Worm (Caenorhabditis elegans): ENCODE measurements around the gene mab-9.
"Not testable (repeated sequence)": the region's sequence is repeated elsewhere in the genome, so short reads cannot be mapped to it uniquely, and the experiment has no call there.

mab-9 gene

ce11 chrII:508603-509002, 7.2 kb upstream of the mab-9 start:
- TF ChIP-seq dmd-4 (tag; optimal IDR thresholded peaks at IDR 0.05), result no peak
- TF ChIP-seq fos-1 (tag; optimal IDR thresholded peaks at IDR 0.05), result no peak
- no peak for TF ChIP-seq elt-3 (tag; optimal IDR thresholded peaks at IDR 0.05)
- no peak for TF ChIP-seq R02D3.7 (tag; optimal IDR thresholded peaks at IDR 0.05)
- no peak for TF ChIP-seq ceh-82 (tag; optimal IDR thresholded peaks at IDR 0.05)
- TF ChIP-seq sma-9 (GFP tag; optimal IDR thresholded peaks at IDR 0.05), result no peak
- no peak for TF ChIP-seq sma-9 (tag; optimal IDR thresholded peaks at IDR 0.05)
- TF ChIP-seq nhr-10 (tag; optimal IDR thresholded peaks at IDR 0.05), result no peak
- TF ChIP-seq ztf-1 (GFP tag; conservative IDR thresholded peaks at IDR 0.05), result no peak
- TF ChIP-seq unc-39 (tag; optimal IDR thresholded peaks at IDR 0.05), result no peak

DNA sequence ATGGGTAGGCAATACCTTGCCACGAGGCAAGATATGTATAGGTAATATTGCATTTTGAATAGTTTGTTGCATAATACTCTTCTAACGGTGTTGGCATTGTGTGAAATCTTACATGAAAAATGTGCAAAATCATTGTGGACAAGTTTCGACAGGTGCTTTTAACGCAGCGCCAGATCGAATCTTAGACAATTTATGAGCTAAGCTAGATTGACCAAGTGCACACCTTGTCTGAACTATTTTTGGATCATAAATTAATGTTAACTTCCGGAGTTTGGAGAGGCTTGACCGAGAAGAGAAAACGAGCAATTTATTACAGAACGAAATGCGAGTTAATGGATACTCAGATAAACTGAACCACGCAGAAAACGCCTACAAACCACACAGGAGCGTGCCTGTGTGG, 6.6 kb upstream of the mab-9 start, which contains the start of gene srh-105:
Gene srh-105, minus strand, starts transcription at position 101 of the 400 bp plus-strand sequence.
- TF ChIP-seq sma-3 (GFP tag; optimal IDR thresholded peaks at IDR 0.05), result no peak
- TF ChIP-seq elt-3 (tag; optimal IDR thresholded peaks at IDR 0.05), result no peak
- no peak for TF ChIP-seq nhr-6 (tag; optimal IDR thresholded peaks at IDR 0.05)
- no peak for TF ChIP-seq egl-27 (tag; optimal IDR thresholded peaks at IDR 0.05)
- no peak for TF ChIP-seq R02D3.7 (tag; optimal IDR thresholded peaks at IDR 0.05)
- TF ChIP-seq fos-1 (tag; optimal IDR thresholded peaks at IDR 0.05), result no peak
- no peak for TF ChIP-seq dmd-4 (tag; optimal IDR thresholded peaks at IDR 0.05)

ce11 chrII:511968-512367, 3.9 kb upstream of the mab-9 start:
- TF ChIP-seq nhr-6 (tag; optimal IDR thresholded peaks at IDR 0.05), result no peak
- TF ChIP-seq zag-1 (tag; optimal IDR thresholded peaks at IDR 0.05), result no peak
- no peak for TF ChIP-seq nhr-77 (tag; optimal IDR thresholded peaks at IDR 0.05)
- no peak for TF ChIP-seq ZK546.5 (tag; optimal IDR thresholded peaks at IDR 0.05)
- no peak for TF ChIP-seq nhr-25 (tag; optimal IDR thresholded peaks at IDR 0.05)
- no peak for TF ChIP-seq elt-1 (tag; optimal IDR thresholded peaks at IDR 0.05)
- TF ChIP-seq unc-55 (GFP tag; optimal IDR thresholded peaks at IDR 0.05), result peak; percentile 43
- TF ChIP-seq mab-5 (tag; optimal IDR thresholded peaks at IDR 0.05), result peak; percentile 48

ce11 chrII:512630-513029, 3.2 kb upstream of the mab-9 start:
- TF ChIP-seq ztf-1 (GFP tag; conservative IDR thresholded peaks at IDR 0.05), result no peak
- peak; percentile 80 for TF ChIP-seq mab-5 (tag; optimal IDR thresholded peaks at IDR 0.05)
- peak; percentile 54 for TF ChIP-seq unc-55 (GFP tag; optimal IDR thresholded peaks at IDR 0.05)

- TF ChIP-seq fos-1 (tag; optimal IDR thresholded peaks at IDR 0.05) (peak; percentile 66), unc-62 (GFP tag; optimal IDR thresholded peaks at IDR 0.05) (no peak), unc-39 (tag; optimal IDR thresholded peaks at IDR 0.05) (no peak)
Measured at ce11 chrII:521720-522119, 5.9 kb downstream of the mab-9 start.

- TF ChIP-seq fos-1 (tag; optimal IDR thresholded peaks at IDR 0.05) (no peak), nhr-25 (tag; optimal IDR thresholded peaks at IDR 0.05) (no peak), nhr-12 (tag; optimal IDR thresholded peaks at IDR 0.05) (no peak), lin-39 (tag; optimal IDR thresholded peaks at IDR 0.05) (no peak)
Measured at ce11 chrII:522302-522701, 6.5 kb downstream of the mab-9 start, which contains the start of gene slc-36.2. Gene slc-36.2, plus strand, starts transcription at chrII:522602.

ce11 chrII:526375-526774, 10.6 kb downstream of the mab-9 start, which contains the start of gene lgc-34:
Gene lgc-34, plus strand, starts transcription at chrII:526574.
- TF ChIP-seq F13H6.1 (tag; optimal IDR thresholded peaks at IDR 0.05) (peak; percentile 22), fos-1 (tag; optimal IDR thresholded peaks at IDR 0.05) (no peak)

ce11 chrII:535226-535625, 19.4 kb downstream of the mab-9 start, which contains the start of gene T27A1.3:
Gene T27A1.3, plus strand, starts transcription at chrII:535526.
- TF ChIP-seq aly-2 (tag; optimal IDR thresholded peaks at IDR 0.05); unc-62 (GFP tag; optimal IDR thresholded peaks at IDR 0.05); ztf-4 (tag; optimal IDR thresholded peaks at IDR 0.05): not testable (repeated sequence)

DNA sequence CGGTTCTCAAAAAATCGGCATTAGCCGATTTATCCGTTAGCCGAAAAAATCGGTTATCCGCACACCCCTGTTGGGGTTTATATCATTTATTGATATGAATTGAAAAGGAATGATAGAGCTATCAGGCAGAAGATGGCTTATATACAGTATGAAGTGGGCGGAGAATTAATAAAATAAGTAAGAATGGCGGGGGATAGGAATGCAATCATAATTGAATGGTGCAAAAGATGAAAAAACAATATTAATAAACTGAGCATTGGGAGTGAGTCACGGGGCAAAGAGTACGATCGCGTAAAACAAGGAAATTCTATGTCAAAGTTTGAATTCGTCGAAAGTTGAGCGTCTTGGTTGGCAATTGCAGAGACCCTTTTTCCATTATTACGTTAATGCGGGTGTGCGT, 21.0 kb downstream of the mab-9 start, which contains the start of gene T27A1.2:
Gene T27A1.2, minus strand, starts transcription at position 101 of the 400 bp plus-strand sequence.
- no peak for TF ChIP-seq ZK546.5 (tag; optimal IDR thresholded peaks at IDR 0.05)
- TF ChIP-seq lsy-2 (tag; optimal IDR thresholded peaks at IDR 0.05), result no peak
- TF ChIP-seq ceh-82 (tag; optimal IDR thresholded peaks at IDR 0.05), result no peak
- TF ChIP-seq egl-27 (tag; optimal IDR thresholded peaks at IDR 0.05), result no peak
- TF ChIP-seq C34F6.9 (tag; optimal IDR thresholded peaks at IDR 0.05), result no peak
- TF ChIP-seq skn-1 (tag; optimal IDR thresholded peaks at IDR 0.05), result no peak
- no peak for TF ChIP-seq unc-55 (GFP tag; optimal IDR thresholded peaks at IDR 0.05)
- TF ChIP-seq mbf-1 (tag; optimal IDR thresholded peaks at IDR 0.05), result no peak
- TF ChIP-seq mab-5 (tag; optimal IDR thresholded peaks at IDR 0.05), result no peak
- TF ChIP-seq fos-1 (tag; optimal IDR thresholded peaks at IDR 0.05), result no peak
- no peak for TF ChIP-seq ztf-1 (GFP tag; conservative IDR thresholded peaks at IDR 0.05)
- TF ChIP-seq crh-2 (tag; optimal IDR thresholded peaks at IDR 0.05), result no peak
- TF ChIP-seq ceh-16 (tag; optimal IDR thresholded peaks at IDR 0.05), result no peak
- no peak for TF ChIP-seq nhr-129 (tag; optimal IDR thresholded peaks at IDR 0.05)
- TF ChIP-seq sma-3 (GFP tag; optimal IDR thresholded peaks at IDR 0.05), result no peak
- TF ChIP-seq nhr-10 (tag; optimal IDR thresholded peaks at IDR 0.05), result no peak
- TF ChIP-seq elt-1 (tag; optimal IDR thresholded peaks at IDR 0.05), result no peak

All from whole organism, L2 larva.